Fruit fly (Drosophila melanogaster) whole organism, pupa: ENCODE data around the gene CG34148.

ENCODE experiments used
- CG10348 ChIP-seq: fragments of 200-800 bp; sonication (Bioruptor generic); IDR thresholded peaks from 2 replicates; pipeline ENCODE4 v1.3.6; 2022; ENCODE audit warnings: missing biosample characterization, missing genetic modification characterization
- CG12605 ChIP-seq: fragments of 200-800 bp; sonication (Bioruptor generic); IDR thresholded peaks from 2 replicates; pipeline ENCODE4 v1.3.6; 2022; ENCODE audit warnings: missing biosample characterization, missing genetic modification characterization
- CG13204 ChIP-seq: fragments of 200-800 bp; sonication (Bioruptor generic); optimal IDR thresholded peaks from 2 replicates; lab custom pipeline; 2018; ENCODE audit warnings: missing biosample characterization, mild to moderate bottlenecking, missing genetic modification characterization, moderate library complexity
- CG14655 ChIP-seq: fragments of 200-800 bp; sonication (Bioruptor generic); optimal IDR thresholded peaks from 3 replicates; lab custom pipeline; 2017; ENCODE audit warnings: mild to moderate bottlenecking, missing biosample characterization, missing genetic modification reagents, missing genetic modification characterization
- CG15710 ChIP-seq: fragments of 200-800 bp; sonication (Bioruptor generic); optimal IDR thresholded peaks from 2 replicates; lab custom pipeline; 2018; ENCODE audit warnings: missing biosample characterization, mild to moderate bottlenecking, missing genetic modification characterization, moderate library complexity
- CG17806 ChIP-seq: fragments of 200-800 bp; sonication (Bioruptor generic); optimal IDR thresholded peaks from 2 replicates; lab custom pipeline; 2018; ENCODE audit warnings: missing biosample characterization, mild to moderate bottlenecking, missing genetic modification characterization, moderate library complexity
- CG32121 ChIP-seq: fragments of 200-800 bp; sonication (Bioruptor generic); IDR thresholded peaks from 2 replicates; pipeline ENCODE4 v1.3.6; 2022; ENCODE audit warnings: missing biosample characterization, missing genetic modification characterization
- CG34367 ChIP-seq: fragments of 200-800 bp; sonication (Bioruptor generic); optimal IDR thresholded peaks from 2 replicates; lab custom pipeline; 2018; ENCODE audit warnings: missing biosample characterization, mild to moderate bottlenecking, missing genetic modification characterization
- CG4496 ChIP-seq: fragments of 200-800 bp; sonication (Bioruptor generic); IDR thresholded peaks from 3 replicates; pipeline ENCODE4 v1.3.6; 2022; ENCODE audit warnings: missing biosample characterization, missing genetic modification characterization
- CG8159 ChIP-seq: fragments of 200-800 bp; sonication (Bioruptor generic); optimal IDR thresholded peaks from 3 replicates; lab custom pipeline; 2018; ENCODE audit warnings: missing biosample characterization, mild to moderate bottlenecking, missing genetic modification characterization, moderate library complexity
- CG8301 ChIP-seq: fragments of 200-800 bp; sonication (Bioruptor generic); optimal IDR thresholded peaks from 2 replicates; lab custom pipeline; 2018; ENCODE audit warnings: missing biosample characterization, mild to moderate bottlenecking, missing genetic modification characterization
- CG9948 ChIP-seq: fragments of 200-800 bp; sonication (Bioruptor generic); optimal IDR thresholded peaks from 2 replicates; lab custom pipeline; 2018; ENCODE audit warnings: missing biosample characterization, mild to moderate bottlenecking, missing genetic modification characterization, moderate library complexity
- D1 ChIP-seq: fragments of 200-800 bp; sonication (Bioruptor generic); optimal IDR thresholded peaks from 2 replicates; lab custom pipeline; 2018; ENCODE audit warnings: missing biosample characterization, mild to moderate bottlenecking, missing genetic modification characterization, moderate library complexity
- EcR ChIP-seq: fragments of 200-800 bp; sonication (Bioruptor generic); optimal IDR thresholded peaks from 3 replicates; lab custom pipeline; 2019; ENCODE audit warnings: missing biosample characterization, missing genetic modification characterization, mild to moderate bottlenecking, moderate library complexity, missing genetic modification reagents
- Ets98B ChIP-seq: fragments of 200-800 bp; sonication (Bioruptor generic); IDR thresholded peaks from 2 replicates; pipeline ENCODE4 v1.3.6; 2022; ENCODE audit warnings: missing biosample characterization, missing genetic modification characterization
- Pif1A ChIP-seq: fragments of 200-800 bp; sonication (Bioruptor generic); optimal IDR thresholded peaks from 3 replicates; lab custom pipeline; 2016; ENCODE audit warnings: missing biosample characterization, missing genetic modification characterization
- Pif1B ChIP-seq: fragments of 200-800 bp; sonication (Bioruptor generic); optimal IDR thresholded peaks from 3 replicates; lab custom pipeline; 2016; ENCODE audit warnings: missing biosample characterization, missing genetic modification characterization
- Snoo ChIP-seq: fragments of 200-800 bp; sonication (Bioruptor generic); optimal IDR thresholded peaks from 3 replicates; lab custom pipeline; 2017; ENCODE audit warnings: missing biosample characterization, mild to moderate bottlenecking, missing genetic modification characterization, inconsistent platforms
- fd96Ca ChIP-seq: fragments of 200-800 bp; sonication (Bioruptor generic); IDR thresholded peaks from 3 replicates; pipeline ENCODE4 v1.3.6; 2022; ENCODE audit warnings: missing biosample characterization, missing genetic modification characterization
- gl ChIP-seq: fragments of 200-800 bp; sonication (Bioruptor generic); optimal IDR thresholded peaks from 2 replicates; lab custom pipeline; 2018; ENCODE audit warnings: missing biosample characterization, mild to moderate bottlenecking, missing genetic modification characterization
- rn ChIP-seq: fragments of 200-800 bp; sonication (Bioruptor generic); IDR thresholded peaks from 2 replicates; pipeline ENCODE4 v1.3.6; 2022; ENCODE audit warnings: missing biosample characterization, missing genetic modification characterization

Gene CG34148

DNA sequence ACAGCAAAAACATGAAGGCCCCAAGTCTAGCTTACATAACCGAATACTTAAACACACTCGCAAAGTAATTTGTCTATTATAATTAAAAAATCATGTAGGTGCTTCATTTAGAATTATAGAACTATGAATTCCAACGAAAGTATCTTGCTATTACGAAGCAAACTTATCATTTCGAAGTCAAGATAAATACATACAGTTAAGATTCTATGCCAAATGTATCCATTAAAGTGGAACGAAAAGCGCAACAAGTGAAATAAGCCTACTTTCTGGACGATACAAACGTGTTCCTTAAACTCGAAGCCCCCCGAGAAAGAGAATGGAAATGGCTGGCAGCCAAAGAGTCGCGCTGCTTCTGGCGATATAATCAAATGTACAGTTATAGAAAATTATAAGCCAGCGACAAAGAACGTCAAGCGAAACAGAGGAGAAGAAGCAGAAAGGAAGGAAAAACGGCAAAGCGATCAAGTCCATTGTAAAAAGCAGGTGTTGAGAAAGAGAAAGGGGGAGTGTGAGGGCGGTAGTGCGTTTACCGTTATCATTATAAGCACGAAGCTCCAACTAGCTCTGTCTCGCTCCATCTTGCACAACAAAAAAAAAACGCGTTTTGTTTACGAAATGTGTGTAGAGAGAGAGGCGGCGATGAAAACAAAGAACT lies 25.8 kb downstream of the CG34148 start:
- TF ChIP-seq CG15710 (tag; lab: Kevin White, UChicago) (peak; percentile 39), CG14655 (peak; percentile 35), CG9948 (tag; lab: Kevin White, UChicago) (peak; percentile 32), CG8301 (tag; lab: Kevin White, UChicago) (peak; percentile 21), Snoo (tag; lab: Kevin White, UChicago) (no peak), CG34367 (tag; lab: Kevin White, UChicago) (no peak), CG32121 (no peak), fd96Ca (GFP tag; lab: Robert Waterston, UW) (0 out of 3 replicates have a peak, but pooled peaks have one; percentile 33), CG8159 (tag; lab: Kevin White, UChicago) (peak; percentile 54), Pif1B (GFP tag; lab: Kevin White, UChicago) (no peak), CG10348 (GFP tag; lab: Robert Waterston, UW) (no peak), Pif1A (GFP tag; lab: Kevin White, UChicago) (peak; percentile 1), gl (tag; lab: Kevin White, UChicago) (no peak), CG13204 (GFP tag; lab: Kevin White, UChicago) (no peak), CG4496 (no peak), CG12605 (GFP tag; lab: Robert Waterston, UW) (no peak), rn (no peak), EcR (GFP tag; lab: Kevin White, UChicago) (peak; percentile 44), Ets98B (GFP tag; lab: Robert Waterston, UW) (0 out of 2 replicates have a peak, but pooled peaks have one; percentile 11), D1 (tag; lab: Kevin White, UChicago) (no peak), CG17806 (tag; lab: Kevin White, UChicago) (peak; percentile 33)
- TF ChIP-seq, all 21 proteins: peak for 10

DNA sequence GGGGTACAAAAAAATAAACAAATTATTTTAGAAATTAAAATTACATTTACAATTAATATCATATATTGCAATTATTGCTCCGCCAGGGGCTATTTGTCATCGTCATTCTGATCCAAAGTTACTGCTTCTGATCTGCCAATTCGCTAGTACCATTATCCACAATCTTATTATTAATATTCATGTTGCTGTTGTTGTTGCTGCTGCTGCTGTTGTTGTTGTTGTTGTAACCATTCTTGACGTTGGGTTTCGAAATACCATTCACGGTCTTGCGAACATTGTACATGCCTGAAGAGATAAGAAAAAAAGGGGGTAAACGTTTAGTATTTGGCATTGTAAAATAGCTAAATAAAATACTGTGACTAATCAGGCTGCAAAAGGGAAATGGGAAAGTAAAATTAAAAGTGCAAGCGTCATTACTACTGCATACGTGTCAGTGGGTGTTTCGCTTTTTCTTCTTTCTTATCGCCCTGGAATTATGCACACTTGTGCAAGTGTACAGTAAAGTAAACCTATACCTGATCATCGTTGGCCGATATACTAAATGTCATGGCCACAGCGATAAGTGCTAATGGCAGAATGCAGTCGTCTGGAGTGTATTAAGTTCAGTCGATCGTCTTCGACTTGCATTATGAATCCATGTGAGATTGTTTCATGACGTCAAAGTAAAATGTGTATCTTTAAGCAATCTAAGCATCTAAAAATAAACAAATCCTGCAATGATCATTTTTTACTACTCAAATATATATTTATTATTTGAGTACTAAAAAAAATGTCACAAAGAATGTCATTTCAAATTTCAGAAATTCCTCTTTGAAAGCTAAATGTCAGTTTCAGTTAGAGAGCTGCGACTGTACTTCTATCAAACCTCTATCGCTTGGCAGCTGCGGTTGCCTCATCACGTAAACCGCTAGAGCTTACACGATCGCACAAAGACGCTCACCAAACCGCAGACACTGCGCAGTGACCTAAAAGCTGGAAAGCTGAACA lies 26.6 kb downstream of the CG34148 start:
- TF ChIP-seq CG8301 (tag; lab: Kevin White, UChicago) (no peak), CG34367 (tag; lab: Kevin White, UChicago) (no peak), Pif1A (GFP tag; lab: Kevin White, UChicago) (no peak), fd96Ca (GFP tag; lab: Robert Waterston, UW) (no peak), EcR (GFP tag; lab: Kevin White, UChicago) (peak; percentile 80), CG13204 (GFP tag; lab: Kevin White, UChicago) (no peak)

DNA sequence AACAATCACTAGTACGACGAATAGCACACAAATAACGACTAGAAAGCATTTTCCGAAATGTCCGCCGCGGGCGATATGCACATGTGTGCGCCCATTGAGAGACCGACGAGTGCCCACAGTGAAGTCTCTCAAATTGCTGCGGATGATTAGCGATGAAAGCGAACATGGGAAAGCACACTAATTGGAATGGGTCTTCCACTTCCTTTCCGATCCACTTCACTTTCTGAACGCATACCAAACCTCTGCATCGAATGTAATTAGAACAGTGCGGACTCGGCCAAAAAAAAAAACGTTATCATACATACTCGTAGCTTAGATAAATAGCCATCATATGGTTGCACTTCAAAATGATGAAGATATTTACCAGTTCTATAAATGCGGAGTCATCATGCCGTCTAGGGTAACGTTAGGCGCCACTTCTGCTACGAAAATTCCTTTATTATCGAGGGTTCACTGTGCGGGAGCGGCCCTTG lies 28.5 kb downstream of the CG34148 start:
- TF ChIP-seq Snoo (tag; lab: Kevin White, UChicago) (no peak), CG8159 (tag; lab: Kevin White, UChicago) (peak; percentile 3), gl (tag; lab: Kevin White, UChicago) (no peak), CG13204 (GFP tag; lab: Kevin White, UChicago) (no peak), CG4496 (peak; percentile 59; the same call in 2 of the 3 replicates), CG12605 (GFP tag; lab: Robert Waterston, UW) (no peak), Pif1A (GFP tag; lab: Kevin White, UChicago) (peak; percentile 36), Pif1B (GFP tag; lab: Kevin White, UChicago) (no peak), EcR (GFP tag; lab: Kevin White, UChicago) (no peak), Ets98B (GFP tag; lab: Robert Waterston, UW) (peak; percentile 54; the same call in 1 of the 2 replicates), CG15710 (tag; lab: Kevin White, UChicago) (peak; percentile 2), CG32121 (no peak), fd96Ca (GFP tag; lab: Robert Waterston, UW) (peak; percentile 53; the same call in 1 of the 3 replicates), CG17806 (tag; lab: Kevin White, UChicago) (no peak), CG14655 (peak; percentile 44), D1 (tag; lab: Kevin White, UChicago) (no peak), rn (no peak), CG8301 (tag; lab: Kevin White, UChicago) (peak; percentile 28), CG34367 (tag; lab: Kevin White, UChicago) (no peak), CG10348 (GFP tag; lab: Robert Waterston, UW) (no peak), CG9948 (tag; lab: Kevin White, UChicago) (peak; percentile 19)

DNA sequence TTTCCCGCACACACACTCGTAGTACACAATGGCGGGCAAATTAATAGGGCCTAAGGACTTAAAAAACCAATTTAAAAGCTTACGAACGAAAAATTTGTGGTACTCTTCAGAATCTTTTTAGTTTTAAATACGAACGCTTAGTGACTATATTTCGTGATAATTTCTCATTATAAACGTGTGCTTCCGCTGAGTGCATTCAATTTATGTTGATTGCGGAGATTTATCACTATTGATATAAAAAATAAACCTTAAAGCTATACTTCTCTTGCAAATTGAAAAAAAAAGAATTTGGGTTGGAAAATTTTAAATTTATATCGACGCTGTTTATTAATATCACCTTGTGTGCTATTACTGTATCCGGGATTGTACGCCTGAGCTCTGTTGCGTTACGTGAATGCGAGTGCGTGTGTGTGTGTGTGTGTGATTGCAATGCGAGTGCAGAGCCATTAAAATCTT lies 29.5 kb downstream of the CG34148 start:
- TF ChIP-seq rn: peak; percentile 34; the same call in 1 of the 2 replicates
- peak; percentile 92 for TF ChIP-seq D1 (tag; lab: Kevin White, UChicago)
- TF ChIP-seq CG12605 (GFP tag; lab: Robert Waterston, UW): peak; percentile 65
- TF ChIP-seq EcR (GFP tag; lab: Kevin White, UChicago): peak; percentile 43
- TF ChIP-seq CG17806 (tag; lab: Kevin White, UChicago): peak; percentile 87
- peak; percentile 92 for TF ChIP-seq CG8301 (tag; lab: Kevin White, UChicago)
- peak; percentile 78 for TF ChIP-seq fd96Ca (GFP tag; lab: Robert Waterston, UW)
- peak; percentile 95 for TF ChIP-seq CG8159 (tag; lab: Kevin White, UChicago)
- TF ChIP-seq CG4496: peak; percentile 87
- TF ChIP-seq gl (tag; lab: Kevin White, UChicago): peak; percentile 49
- TF ChIP-seq Pif1B (GFP tag; lab: Kevin White, UChicago): peak; percentile 94
- peak; percentile 69 for TF ChIP-seq CG10348 (GFP tag; lab: Robert Waterston, UW)
- peak; percentile 91 for TF ChIP-seq CG9948 (tag; lab: Kevin White, UChicago)
- TF ChIP-seq CG14655: peak; percentile 96
- TF ChIP-seq Snoo (tag; lab: Kevin White, UChicago): peak; percentile 95
- peak; percentile 76 for TF ChIP-seq CG13204 (GFP tag; lab: Kevin White, UChicago)
- TF ChIP-seq CG32121: peak; percentile 79
- peak; percentile 93 for TF ChIP-seq CG15710 (tag; lab: Kevin White, UChicago)
- TF ChIP-seq Pif1A (GFP tag; lab: Kevin White, UChicago): peak; percentile 90
- TF ChIP-seq CG34367 (tag; lab: Kevin White, UChicago): peak; percentile 83
- peak; percentile 78 for TF ChIP-seq Ets98B (GFP tag; lab: Robert Waterston, UW)
- TF ChIP-seq, all 21 proteins: peak for 21
